Fruit fly (Drosophila melanogaster) Kc167 (cell line): ENCODE measurements around the gene tbrd-1.

ENCODE experiments used
- Myc ChIP-seq: fragments of >200 bp; optimal IDR thresholded peaks from 2 replicates; lab custom pipeline; 2017; ENCODE audit warnings: missing external identifiers
- Sin3A ChIP-seq: fragments of >200 bp; optimal IDR thresholded peaks from 2 replicates; lab custom pipeline; 2018; ENCODE audit warnings: missing external identifiers
- h ChIP-seq: fragments of >200 bp; optimal IDR thresholded peaks from 3 replicates; lab custom pipeline; 2018; ENCODE audit warnings: missing external identifiers
- insv ChIP-seq: fragments of >200 bp; optimal IDR thresholded peaks from 3 replicates; lab custom pipeline; 2018; ENCODE audit warnings: missing external identifiers
- psq ChIP-seq: fragments of >200 bp; optimal IDR thresholded peaks from 2 replicates; lab custom pipeline; 2017; ENCODE audit warnings: missing external identifiers
- ttk ChIP-seq: sonication (Bioruptor generic); optimal IDR thresholded peaks from 2 replicates; lab custom pipeline; 2017; ENCODE audit warnings: missing external identifiers

The tbrd-1 gene

dm6 chr3R:23874752-23875151 lies 18.6 kb downstream of the tbrd-1 start:
- no peak for TF ChIP-seq ttk (lab: Kevin White, UChicago)
- TF ChIP-seq insv (lab: Kevin White, UChicago) = no peak
- no peak for TF ChIP-seq h
- TF ChIP-seq Sin3A (lab: Kevin White, UChicago) = no peak
- TF ChIP-seq Myc = no peak
- no peak for TF ChIP-seq psq

dm6 chr3R:23874198-23874597 lies 19.2 kb downstream of the tbrd-1 start:
- no peak for TF ChIP-seq Myc
- TF ChIP-seq h = no peak
- TF ChIP-seq insv (lab: Kevin White, UChicago) = no peak
- no peak for TF ChIP-seq Sin3A (lab: Kevin White, UChicago)
- no peak for TF ChIP-seq ttk (lab: Kevin White, UChicago)
- no peak for TF ChIP-seq psq

- no peak for TF ChIP-seq ttk (lab: Kevin White, UChicago)
- no peak for TF ChIP-seq Myc
- no peak for TF ChIP-seq h
- TF ChIP-seq insv (lab: Kevin White, UChicago) = no peak
- TF ChIP-seq Sin3A (lab: Kevin White, UChicago) = no peak
- no peak for TF ChIP-seq psq
These were observed 20.7 kb downstream of the tbrd-1 start for dm6 chr3R:23872606-23873192.

- no peak for TF ChIP-seq Sin3A (lab: Kevin White, UChicago)
- TF ChIP-seq psq = no peak
- no peak for TF ChIP-seq ttk (lab: Kevin White, UChicago)
- TF ChIP-seq insv (lab: Kevin White, UChicago) = no peak
- TF ChIP-seq Myc = no peak
- no peak for TF ChIP-seq h
These were observed 21.6 kb downstream of the tbrd-1 start for dm6 chr3R:23871720-23872119.

dm6 chr3R:23869965-23870364 lies 23.4 kb downstream of the tbrd-1 start:
- TF ChIP-seq psq (no peak), Myc (no peak), ttk (lab: Kevin White, UChicago) (no peak), insv (lab: Kevin White, UChicago) (no peak), Sin3A (lab: Kevin White, UChicago) (no peak), h (no peak)

dm6 chr3R:23869203-23869892 lies 24.0 kb downstream of the tbrd-1 start:
- no peak for TF ChIP-seq Sin3A (lab: Kevin White, UChicago)

- TF ChIP-seq h = no peak
- no peak for TF ChIP-seq ttk (lab: Kevin White, UChicago)
- no peak for TF ChIP-seq Myc
- no peak for TF ChIP-seq Sin3A (lab: Kevin White, UChicago)
- TF ChIP-seq insv (lab: Kevin White, UChicago) = no peak
- no peak for TF ChIP-seq psq
These were observed 25.5 kb downstream of the tbrd-1 start for dm6 chr3R:23867825-23868224.

dm6 chr3R:23867194-23867593 lies 26.2 kb downstream of the tbrd-1 start:
- no peak for TF ChIP-seq insv (lab: Kevin White, UChicago)
- TF ChIP-seq Sin3A (lab: Kevin White, UChicago) = no peak
- TF ChIP-seq h = no peak
- no peak for TF ChIP-seq psq
- TF ChIP-seq ttk (lab: Kevin White, UChicago) = no peak

- TF ChIP-seq insv (lab: Kevin White, UChicago) = no peak
- no peak for TF ChIP-seq Myc
- TF ChIP-seq Sin3A (lab: Kevin White, UChicago) = no peak
- TF ChIP-seq h = no peak
- no peak for TF ChIP-seq psq
- TF ChIP-seq ttk (lab: Kevin White, UChicago) = no peak
These were observed 43.8 kb downstream of the tbrd-1 start for dm6 chr3R:23849599-23849998.

- TF ChIP-seq Myc (no peak), h (no peak), Sin3A (lab: Kevin White, UChicago) (no peak), insv (lab: Kevin White, UChicago) (no peak), ttk (lab: Kevin White, UChicago) (no peak), psq (no peak)
These were observed 47.3 kb downstream of the tbrd-1 start for dm6 chr3R:23846107-23846506.
